Worm (Caenorhabditis elegans): ENCODE results near the gene lap-1.

lap-1 gene

DNA sequence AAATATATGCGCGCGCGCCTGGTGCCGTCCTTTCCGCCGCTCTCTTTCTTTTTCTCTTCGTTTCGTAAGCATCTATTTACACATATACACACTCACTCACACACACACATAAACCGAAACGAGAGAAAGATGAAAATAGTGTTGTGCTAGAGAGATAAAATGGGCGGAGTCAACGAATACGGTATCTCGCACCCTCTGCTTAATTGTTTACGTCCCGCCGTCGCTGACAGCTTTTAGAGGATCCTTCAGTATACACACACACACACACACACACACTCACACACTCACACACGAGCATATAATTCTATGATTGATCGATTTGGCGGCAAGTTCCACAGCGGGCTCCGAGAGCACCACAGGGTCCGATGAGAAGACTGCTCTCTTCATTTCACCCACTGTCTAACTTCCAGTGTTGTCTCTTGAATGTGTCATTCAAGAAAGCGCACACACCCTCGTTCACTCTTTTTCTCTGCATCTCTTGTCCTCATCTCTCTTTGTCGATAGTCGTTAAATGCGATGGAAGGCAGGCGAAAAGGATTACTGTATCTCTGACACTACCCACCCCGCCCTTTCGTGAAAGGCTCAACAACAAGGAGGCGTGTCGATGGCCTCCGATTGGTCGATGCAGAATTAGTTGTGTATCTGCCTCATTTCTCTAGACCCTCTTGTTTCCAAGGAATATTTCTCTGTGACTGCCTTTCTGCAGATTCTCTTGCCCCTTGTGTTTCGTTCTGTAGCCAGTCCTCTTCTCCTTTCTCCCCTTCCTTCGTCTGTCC is 15.7 kb upstream of the lap-1 start (continued):
- peak; percentile 71 for TF ChIP-seq nhr-6 (tag; optimal IDR thresholded peaks at IDR 0.05)
- TF ChIP-seq attf-4 (tag; optimal IDR thresholded peaks at IDR 0.05): peak; percentile 53
- TF ChIP-seq daf-16 (GFP tag; optimal IDR thresholded peaks at IDR 0.05): peak; percentile 86 to 90
- TF ChIP-seq daf-16 (tag; optimal IDR thresholded peaks at IDR 0.05): peak; percentile 92
- TF ChIP-seq lin-15B (tag; optimal IDR thresholded peaks at IDR 0.05): no peak
- TF ChIP-seq mxl-2 (GFP tag; conservative IDR thresholded peaks at IDR 0.05): 0 out of 2 replicates have a peak, but pooled peaks have one; percentile 53
- TF ChIP-seq Y75B8A.6 (GFP tag; IDR thresholded peaks at IDR 0.05): no peak

- TF ChIP-seq ces-1 (GFP tag; optimal IDR thresholded peaks at IDR 0.05): peak; percentile 47
- TF ChIP-seq hif-1 (tag; optimal IDR thresholded peaks at IDR 0.05): no peak
- TF ChIP-seq duxl-1 (tag; optimal IDR thresholded peaks at IDR 0.05; ENCODE audit: poor library complexity): no peak
Observed at ce11 chrIII:8416871-8417191, 15.1 kb upstream of the lap-1 start.

DNA sequence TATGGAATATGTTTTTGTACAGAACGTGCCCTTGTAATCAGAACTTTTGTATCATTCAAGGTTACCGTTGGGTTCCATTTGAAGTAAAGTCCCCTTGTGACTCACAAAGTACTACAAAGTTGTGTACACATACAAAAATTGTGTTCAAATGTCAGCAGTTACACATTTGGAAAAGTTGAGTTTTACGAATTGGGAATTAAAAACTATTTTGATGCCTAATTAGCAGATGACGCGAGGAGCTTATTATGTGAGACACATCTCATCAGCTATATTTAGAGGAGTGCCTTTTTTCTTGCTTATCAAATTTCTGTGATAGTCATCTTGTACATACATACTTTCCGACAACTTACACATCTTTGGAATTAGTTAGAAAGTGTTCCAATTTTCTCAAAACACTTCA is 11.8 kb upstream of the lap-1 start:
- TF ChIP-seq unc-130 (GFP tag; optimal IDR thresholded peaks at IDR 0.05) (no peak), nhr-6 (tag; optimal IDR thresholded peaks at IDR 0.05) (peak; percentile 57)

DNA sequence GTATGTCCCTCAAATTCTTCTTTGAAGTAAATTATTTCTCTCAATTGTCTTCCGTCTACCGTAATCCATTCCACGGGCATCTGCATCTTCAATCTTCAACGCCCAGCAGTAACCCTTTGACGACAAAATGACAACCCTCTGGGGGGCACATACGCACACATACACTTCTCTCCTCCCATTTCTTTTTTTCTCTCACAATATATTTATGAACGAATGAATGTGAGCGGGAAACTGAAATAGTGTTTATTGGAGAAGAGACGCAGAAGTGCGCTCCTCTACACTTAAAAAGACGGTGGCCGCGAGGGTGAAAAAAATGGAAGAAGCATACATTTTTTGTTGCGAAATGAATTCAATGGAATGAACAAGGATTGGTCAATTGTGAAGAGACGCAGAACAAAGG is 10.2 kb upstream of the lap-1 start:
- TF ChIP-seq nhr-6 (tag; optimal IDR thresholded peaks at IDR 0.05): no peak
- TF ChIP-seq spr-1 (tag; optimal IDR thresholded peaks at IDR 0.05): peak; percentile 39
- no peak for TF ChIP-seq lin-15B (tag; optimal IDR thresholded peaks at IDR 0.05)
- TF ChIP-seq fos-1 (tag; optimal IDR thresholded peaks at IDR 0.05): no peak
- TF ChIP-seq ceh-82 (tag; optimal IDR thresholded peaks at IDR 0.05): no peak
- TF ChIP-seq lir-3 (tag; optimal IDR thresholded peaks at IDR 0.05): no peak
- TF ChIP-seq mxl-3 (GFP tag; optimal IDR thresholded peaks at IDR 0.05): peak; percentile 85
- no peak for TF ChIP-seq nhr-237 (tag; optimal IDR thresholded peaks at IDR 0.05)
- no peak for TF ChIP-seq mdt-29 (GFP tag; IDR thresholded peaks at IDR 0.05)
- peak; percentile 52; the same call in 1 of the 2 replicates for TF ChIP-seq dmd-6 (GFP tag; IDR thresholded peaks at IDR 0.05)
- TF ChIP-seq skn-1 (tag; optimal IDR thresholded peaks at IDR 0.05): no peak
- TF ChIP-seq hmg-1.1 (GFP tag; IDR thresholded peaks at IDR 0.05): peak; percentile 81
- no peak for TF ChIP-seq nhr-48 (tag; optimal IDR thresholded peaks at IDR 0.05)
- TF ChIP-seq nhr-76 (tag; optimal IDR thresholded peaks at IDR 0.05): no peak
- no peak for TF ChIP-seq cey-2 (tag; optimal IDR thresholded peaks at IDR 0.05; ENCODE audit: borderline replicate concordance, insufficient read depth)
- TF ChIP-seq saeg-2 (GFP tag; IDR thresholded peaks at IDR 0.05): no peak
- peak; percentile 81 for TF ChIP-seq T20F7.1 (GFP tag; optimal IDR thresholded peaks at IDR 0.05)
- TF ChIP-seq ZK546.5 (tag; optimal IDR thresholded peaks at IDR 0.05): no peak
- no peak for TF ChIP-seq egl-43 (GFP tag; IDR thresholded peaks at IDR 0.05)
- no peak for TF ChIP-seq spr-3 (GFP tag; optimal IDR thresholded peaks at IDR 0.05)
- TF ChIP-seq D1046.2 (GFP tag; IDR thresholded peaks at IDR 0.05): peak; percentile 26; the same call in 1 of the 2 replicates
- peak; percentile 43 for TF ChIP-seq nhr-77 (tag; optimal IDR thresholded peaks at IDR 0.05)
- TF ChIP-seq ctbp-1 (GFP tag; IDR thresholded peaks at IDR 0.05): 0 out of 2 replicates have a peak, but pooled peaks have one; percentile 45
- peak; percentile 80 for TF ChIP-seq nhr-28 (tag; optimal IDR thresholded peaks at IDR 0.05)
- TF ChIP-seq fkh-10 (GFP tag; optimal IDR thresholded peaks at IDR 0.05): peak; percentile 2
- peak; percentile 25; the same call in 1 of the 2 replicates for TF ChIP-seq T26A8.4 (GFP tag; IDR thresholded peaks at IDR 0.05)
- peak; percentile 94 for TF ChIP-seq dve-1 (tag; optimal IDR thresholded peaks at IDR 0.05; ENCODE audit: insufficient read depth)
- peak; percentile 35 for TF ChIP-seq lin-13 (GFP tag; optimal IDR thresholded peaks at IDR 0.05)
- peak; percentile 1 for TF ChIP-seq nhr-25 (tag; optimal IDR thresholded peaks at IDR 0.05; ENCODE audit: borderline replicate concordance, insufficient read depth)
- peak in 1 of 2 experiments; percentile 67 for TF ChIP-seq hif-1 (tag; optimal IDR thresholded peaks at IDR 0.05)
- peak; percentile 65 for TF ChIP-seq pha-4 (GFP tag; IDR thresholded peaks at IDR 0.05)
- TF ChIP-seq pha-4 (tag; optimal IDR thresholded peaks at IDR 0.05): peak; percentile 94
- TF ChIP-seq mdl-1 (tag; optimal IDR thresholded peaks at IDR 0.05): peak in 1 of 2 experiments; percentile 68
- TF ChIP-seq Y75B8A.6 (GFP tag; IDR thresholded peaks at IDR 0.05): no peak
- TF ChIP-seq ama-1 (optimal IDR thresholded peaks at IDR 0.05): peak; percentile 28
- TF ChIP-seq daf-8 (GFP tag; IDR thresholded peaks at IDR 0.05): no peak
- 0 out of 2 replicates have a peak, but pooled peaks have one; percentile 22 for TF ChIP-seq php-3 (GFP tag; IDR thresholded peaks at IDR 0.05)
